Fruit fly (Drosophila melanogaster) whole organism, embryonic: ENCODE results near the gene Arl6IP1.

ENCODE experiments used
- BEAF-32 ChIP-seq: fragments of 200-800 bp; sonication (Bioruptor generic); optimal IDR thresholded peaks from 3 replicates; lab custom pipeline; 2017; ENCODE audit warnings: missing biosample characterization, missing genetic modification characterization, mild to moderate bottlenecking, moderate library complexity, missing genetic modification reagents
- CG10979 ChIP-seq: fragments of 200-800 bp; sonication (Bioruptor generic); optimal IDR thresholded peaks from 2 replicates; lab custom pipeline; 2018; ENCODE audit warnings: missing biosample characterization, mild to moderate bottlenecking, missing genetic modification characterization, moderate library complexity
- CG11560 ChIP-seq: fragments of 200-800 bp; sonication (Bioruptor generic); IDR thresholded peaks from 3 replicates; pipeline ENCODE4 v1.3.6; 2022; ENCODE audit warnings: missing biosample characterization, missing genetic modification characterization
- CG11696 ChIP-seq: fragments of 200-800 bp; sonication (Bioruptor generic); IDR thresholded peaks from 2 replicates; pipeline ENCODE4 v1.3.6; 2022; ENCODE audit warnings: missing biosample characterization, missing genetic modification characterization
- CG11723 ChIP-seq: fragments of 200-800 bp; sonication (Bioruptor generic); optimal IDR thresholded peaks from 2 replicates; lab custom pipeline; 2017; ENCODE audit warnings: missing biosample characterization, mild to moderate bottlenecking, missing genetic modification characterization
- CG14014 ChIP-seq: fragments of 200-800 bp; sonication (Bioruptor generic); IDR thresholded peaks from 2 replicates; pipeline ENCODE4 v1.3.6; 2022; ENCODE audit warnings: missing biosample characterization, missing genetic modification characterization
- CG16863 ChIP-seq: fragments of 200-800 bp; sonication (Bioruptor generic); optimal IDR thresholded peaks from 3 replicates; lab custom pipeline; 2016; ENCODE audit warnings: missing biosample characterization, missing genetic modification characterization
- CG17359 ChIP-seq: fragments of 200-800 bp; sonication (Bioruptor generic); optimal IDR thresholded peaks from 3 replicates; lab custom pipeline; 2018; ENCODE audit warnings: missing biosample characterization, mild to moderate bottlenecking, missing genetic modification characterization, moderate library complexity
- CG17361 ChIP-seq: fragments of 200-800 bp; sonication (Bioruptor generic); IDR thresholded peaks from 3 replicates; pipeline ENCODE4 v1.3.6; 2022; ENCODE audit warnings: missing biosample characterization, missing genetic modification characterization
- CG1792 ChIP-seq: fragments of 200-800 bp; sonication (Bioruptor generic); optimal IDR thresholded peaks from 2 replicates; lab custom pipeline; 2016; ENCODE audit warnings: missing biosample characterization, missing genetic modification characterization
- CG18476 ChIP-seq: fragments of 200-800 bp; sonication (Bioruptor generic); optimal IDR thresholded peaks from 2 replicates; lab custom pipeline; 2016; ENCODE audit warnings: missing biosample characterization, mild to moderate bottlenecking, missing genetic modification characterization
- CG2129 ChIP-seq: fragments of 200-800 bp; sonication (Bioruptor generic); IDR thresholded peaks from 2 replicates; pipeline ENCODE4 v1.3.6; 2022; ENCODE audit warnings: missing biosample characterization, missing genetic modification characterization; ENCODE audit not compliant: partially characterized antibody
- CG3065 ChIP-seq: fragments of 200-800 bp; sonication (Bioruptor generic); optimal IDR thresholded peaks from 2 replicates; lab custom pipeline; 2016; ENCODE audit warnings: missing biosample characterization, missing genetic modification characterization
- CG31224 ChIP-seq: fragments of 200-800 bp; sonication (Bioruptor generic); IDR thresholded peaks from 2 replicates; pipeline ENCODE4 v1.3.6; 2022; ENCODE audit warnings: missing biosample characterization, missing genetic modification characterization
- CG31441 ChIP-seq: fragments of 200-800 bp; sonication (Bioruptor generic); IDR thresholded peaks from 2 replicates; pipeline ENCODE4 v1.3.6; 2022; ENCODE audit warnings: missing biosample characterization, missing genetic modification characterization
- CG42726 ChIP-seq: fragments of 200-800 bp; sonication (Bioruptor generic); IDR thresholded peaks from 2 replicates; pipeline ENCODE4 v1.3.6; 2022; ENCODE audit warnings: missing biosample characterization, missing genetic modification characterization; ENCODE audit not compliant: partially characterized antibody
- CG4328 ChIP-seq: fragments of 200-800 bp; sonication (Bioruptor generic); optimal IDR thresholded peaks from 3 replicates; lab custom pipeline; 2017; ENCODE audit warnings: missing biosample characterization, missing genetic modification reagents, missing genetic modification characterization
- CG6175 ChIP-seq: fragments of 200-800 bp; sonication (Bioruptor generic); IDR thresholded peaks from 3 replicates; pipeline ENCODE4 v1.3.6; 2022; ENCODE audit warnings: missing biosample characterization, missing genetic modification characterization
- CG7928 ChIP-seq: fragments of 200-800 bp; sonication (Bioruptor generic); optimal IDR thresholded peaks from 2 replicates; lab custom pipeline; 2017; ENCODE audit warnings: missing biosample characterization, mild to moderate bottlenecking, missing genetic modification characterization
- CG8290 ChIP-seq, 3 experiments: fragments of 200-800 bp; sonication (Bioruptor generic); optimal IDR thresholded peaks; 2 replicates each; lab custom pipeline; 2016 to 2019; ENCODE audit warnings: missing biosample characterization in 3 of 3, missing genetic modification characterization in 3 of 3, mild to moderate bottlenecking in 2 of 3, moderate library complexity in 1 of 3
- CrebB ChIP-seq: fragments of 200-800 bp; sonication (Bioruptor generic); optimal IDR thresholded peaks from 3 replicates; lab custom pipeline; 2018; ENCODE audit warnings: missing biosample characterization, mild to moderate bottlenecking, missing genetic modification characterization
- Deaf1 ChIP-seq: fragments of 200-800 bp; optimal IDR thresholded peaks from 3 replicates; lab custom pipeline; 2019; ENCODE audit warnings: missing biosample characterization, mild to moderate bottlenecking, missing genetic modification characterization, moderate library complexity
- Hsf ChIP-seq: fragments of 200-800 bp; sonication (Bioruptor generic); optimal IDR thresholded peaks from 3 replicates; lab custom pipeline; 2016; ENCODE audit warnings: missing biosample characterization, missing genetic modification characterization
- Kr ChIP-seq: fragments of 200-800 bp; sonication (Bioruptor generic); optimal IDR thresholded peaks from 2 replicates; lab custom pipeline; 2017; ENCODE audit warnings: missing biosample characterization, mild to moderate bottlenecking, missing genetic modification characterization
- NFAT ChIP-seq: fragments of 200-800 bp; sonication (Bioruptor generic); IDR thresholded peaks from 2 replicates; pipeline ENCODE4 v1.3.6; 2022; ENCODE audit warnings: missing biosample characterization, missing genetic modification characterization
- Side ChIP-seq: fragments of 200-800 bp; sonication (Bioruptor generic); optimal IDR thresholded peaks from 2 replicates; lab custom pipeline; 2016; ENCODE audit warnings: missing biosample characterization, missing genetic modification characterization
- Stat92E ChIP-seq, 3 experiments: fragments of >200 bp in 2 of 3; fragments of 200-800 bp in 1 of 3; sonication (Bioruptor generic) in 1 of 3; optimal IDR thresholded peaks; 2 replicates each; lab custom pipeline; 2017 to 2019; ENCODE audit warnings: missing biosample characterization in 3 of 3, missing genetic modification characterization in 3 of 3, mild to moderate bottlenecking in 1 of 3, moderate library complexity in 1 of 3
- al ChIP-seq: fragments of 200-800 bp; sonication (Bioruptor generic); IDR thresholded peaks from 2 replicates; pipeline ENCODE4 v1.3.6; 2022; ENCODE audit warnings: missing biosample characterization, missing genetic modification characterization
- ato ChIP-seq: fragments of 200-800 bp; sonication (Bioruptor generic); IDR thresholded peaks from 2 replicates; pipeline ENCODE4 v1.3.6; 2022; ENCODE audit warnings: missing biosample characterization, missing genetic modification characterization; ENCODE audit not compliant: partially characterized antibody
- az2 ChIP-seq: fragments of 200-800 bp; sonication (Bioruptor generic); optimal IDR thresholded peaks from 3 replicates; lab custom pipeline; 2016; ENCODE audit warnings: missing biosample characterization, missing genetic modification characterization
- cato ChIP-seq: fragments of 200-800 bp; sonication (Bioruptor generic); optimal IDR thresholded peaks from 2 replicates; lab custom pipeline; 2016; ENCODE audit warnings: missing biosample characterization, missing genetic modification characterization, borderline replicate concordance
- cg ChIP-seq: fragments of 200-800 bp; sonication (Bioruptor generic); optimal IDR thresholded peaks from 3 replicates; lab custom pipeline; 2019; ENCODE audit warnings: missing biosample characterization, mild to moderate bottlenecking, missing genetic modification characterization, moderate library complexity
- corto ChIP-seq: fragments of 200-800 bp; sonication (Bioruptor generic); optimal IDR thresholded peaks from 2 replicates; lab custom pipeline; 2016; ENCODE audit warnings: missing biosample characterization, mild to moderate bottlenecking, missing genetic modification characterization, moderate library complexity
- disco-r ChIP-seq: fragments of 200-800 bp; sonication (Bioruptor generic); optimal IDR thresholded peaks from 2 replicates; lab custom pipeline; 2016; ENCODE audit warnings: missing biosample characterization, missing genetic modification characterization
- esg ChIP-seq: fragments of 200-800 bp; sonication (Bioruptor generic); conservative IDR thresholded peaks from 2 replicates; pipeline ENCODE4 v1.3.6; 2022; ENCODE audit warnings: missing biosample characterization, missing genetic modification characterization
- grau ChIP-seq: fragments of 200-800 bp; optimal IDR thresholded peaks from 3 replicates; lab custom pipeline; 2019; ENCODE audit warnings: missing biosample characterization, mild to moderate bottlenecking, missing genetic modification characterization, moderate library complexity
- h ChIP-seq: fragments of >200 bp; optimal IDR thresholded peaks from 2 replicates; lab custom pipeline; 2017
- ind ChIP-seq: fragments of 200-800 bp; sonication (Bioruptor generic); optimal IDR thresholded peaks from 3 replicates; lab custom pipeline; 2016; ENCODE audit warnings: missing biosample characterization, missing genetic modification characterization
- pb ChIP-seq: fragments of 200-800 bp; sonication (Bioruptor generic); optimal IDR thresholded peaks from 3 replicates; lab custom pipeline; 2016; ENCODE audit warnings: missing biosample characterization, missing genetic modification characterization
- sc ChIP-seq, 3 experiments: fragments of >200 bp in 2 of 3; fragments of 200-800 bp in 1 of 3; sonication (Bioruptor generic) in 1 of 3; optimal IDR thresholded peaks; 2 replicates in 2 of 3; 3 replicates in 1 of 3; lab custom pipeline; 2017; ENCODE audit warnings: mild to moderate bottlenecking in 1 of 3, missing biosample characterization in 1 of 3, missing genetic modification characterization in 1 of 3, missing genetic modification reagents in 1 of 3
- stwl ChIP-seq: fragments of 200-800 bp; sonication (Bioruptor generic); optimal IDR thresholded peaks from 3 replicates; lab custom pipeline; 2018; ENCODE audit warnings: missing biosample characterization, mild to moderate bottlenecking, missing genetic modification characterization, moderate library complexity
- tll ChIP-seq, 2 experiments: fragments of 200-800 bp in 1 of 2; fragments of >200 bp in 1 of 2; sonication (Bioruptor generic) in 1 of 2; optimal IDR thresholded peaks; 2 replicates each; lab custom pipeline; 2017 to 2019; ENCODE audit warnings: missing biosample characterization in 2 of 2, missing genetic modification characterization in 2 of 2, mild to moderate bottlenecking in 1 of 2, moderate library complexity in 1 of 2
- trem ChIP-seq: fragments of 200-800 bp; optimal IDR thresholded peaks from 3 replicates; lab custom pipeline; 2019; ENCODE audit warnings: missing biosample characterization, mild to moderate bottlenecking, missing genetic modification characterization, moderate library complexity
- vnd ChIP-seq: fragments of 200-800 bp; sonication (Bioruptor generic); IDR thresholded peaks from 3 replicates; pipeline ENCODE4 v1.3.6; 2022; ENCODE audit warnings: missing biosample characterization, missing genetic modification characterization; ENCODE audit not compliant: partially characterized antibody
- zen ChIP-seq: fragments of 200-800 bp; sonication (Bioruptor generic); optimal IDR thresholded peaks from 3 replicates; lab custom pipeline; 2018; ENCODE audit warnings: missing biosample characterization, mild to moderate bottlenecking, missing genetic modification characterization, moderate library complexity
- zen2 ChIP-seq: fragments of 200-800 bp; sonication (Bioruptor generic); IDR thresholded peaks from 3 replicates; pipeline ENCODE4 v1.3.6; 2022; ENCODE audit warnings: missing biosample characterization, missing genetic modification characterization; ENCODE audit not compliant: partially characterized antibody

Gene Arl6IP1

dm6 chr3R:16655494-16656493, 12.4 kb downstream of the Arl6IP1 start, which contains the start of gene modSP (continued):
- TF ChIP-seq Deaf1 (tag; lab: Kevin White, UChicago) (peak; percentile 60), CG17361 (peak; percentile 62; the same call in 1 of the 3 replicates), CG11696 (no peak), CG17359 (tag; lab: Kevin White, UChicago) (no peak), pb (peak; percentile 22), CG42726 (GFP tag; lab: Robert Waterston, UW) (peak; percentile 68; the same call in 1 of the 2 replicates), h (lab: Kevin White, UChicago) (no peak), disco-r (no peak), BEAF-32 (GFP tag; lab: Kevin White, UChicago) (peak; percentile 57), al (GFP tag; lab: Robert Waterston, UW) (0 out of 2 replicates have a peak, but pooled peaks have one; percentile 16), CG6175 (no peak), CG31441 (GFP tag; lab: Robert Waterston, UW) (0 out of 2 replicates have a peak, but pooled peaks have one; percentile 52), CG16863 (peak; percentile 10), ind (GFP tag; lab: Kevin White, UChicago) (peak; percentile 44), CG2129 (GFP tag; lab: Robert Waterston, UW) (no peak), CG11723 (GFP tag; lab: Kevin White, UChicago) (no peak), az2 (peak; percentile 35), cg (no peak), NFAT (GFP tag; lab: Robert Waterston, UW) (0 out of 2 replicates have a peak, but pooled peaks have one; percentile 32), CG1792 (GFP tag; lab: Kevin White, UChicago) (no peak), CG10979 (tag; lab: Kevin White, UChicago) (no peak), cato (GFP tag; lab: Kevin White, UChicago) (no peak), zen2 (no peak; the same call in 2 of the 3 replicates), CG31224 (GFP tag; lab: Robert Waterston, UW) (no peak; the same call in 1 of the 2 replicates), CrebB (no peak), stwl (tag; lab: Kevin White, UChicago) (peak; percentile 62), CG3065 (peak; percentile 67), grau (tag; lab: Kevin White, UChicago) (peak; percentile 20), Side (GFP tag; lab: Kevin White, UChicago) (no peak), CG18476 (GFP tag; lab: Kevin White, UChicago) (peak; percentile 28), CG7928 (GFP tag; lab: Kevin White, UChicago) (no peak), CG8290 (GFP tag; optimal IDR thresholded peaks at IDR 0.05; lab: Kevin White, UChicago) (peak; percentile 56), CG8290 (tag; optimal IDR thresholded peaks at IDR 0.05; lab: Kevin White, UChicago) (peak; percentile 72 to 79), Hsf (GFP tag; lab: Kevin White, UChicago) (no peak), CG11560 (tag; lab: Robert Waterston, UW) (peak; percentile 81; the same call in 2 of the 3 replicates), corto (no peak), vnd (peak; percentile 62), CG4328 (no peak), trem (tag; lab: Kevin White, UChicago) (peak; percentile 15), ato (peak; percentile 85), Stat92E (GFP tag; optimal IDR thresholded peaks at IDR 0.05; lab: Kevin White, UChicago) (peak in 1 of 3 experiments; percentile 35), CG14014 (GFP tag; lab: Robert Waterston, UW) (no peak), tll (GFP tag; optimal IDR thresholded peaks at IDR 0.05; lab: Kevin White, UChicago) (no peak), Kr (no peak), esg (GFP tag; lab: Robert Waterston, UW) (no peak), sc (optimal IDR thresholded peaks at IDR 0.05; lab: Kevin White, UChicago) (no peak), sc (GFP tag; optimal IDR thresholded peaks at IDR 0.05; lab: Kevin White, UChicago) (no peak), zen (tag; lab: Kevin White, UChicago) (peak; percentile 19)
